Worm (Caenorhabditis elegans) whole organism, L4 larva: ENCODE data around the gene Y38E10A.9.

Experiments used
- ZK546.5 ChIP-seq, 2 experiments: sonication (generic microtip); optimal IDR thresholded peaks; 2 replicates each; lab custom pipeline; 2017; ENCODE audit warnings: missing biosample characterization in 2 of 2, missing genetic modification characterization in 2 of 2
- attf-4 ChIP-seq: sonication (generic microtip); optimal IDR thresholded peaks from 3 replicates; lab custom pipeline; 2017; ENCODE audit warnings: missing biosample characterization, missing genetic modification characterization
- egl-43 ChIP-seq: fragments of 200-800 bp; sonication (Bioruptor generic); IDR thresholded peaks from 2 replicates; pipeline ENCODE4 v1.3.6; 2022; ENCODE audit warnings: missing genetic modification reagents, missing genetic modification characterization, missing compliant biosample characterization
- gei-8 ChIP-seq: fragments of 200-800 bp; sonication (Bioruptor generic); optimal IDR thresholded peaks from 2 replicates; lab custom pipeline; 2018; ENCODE audit warnings: mild to moderate bottlenecking, missing genetic modification characterization, missing compliant biosample characterization
- lsy-2 ChIP-seq, 2 experiments: fragments of 150-350 bp in 1 of 2; sonication (generic microtip) in 1 of 2; optimal IDR thresholded peaks; 2 replicates each; lab custom pipeline; 2014 to 2017; ENCODE audit warnings: missing biosample characterization in 2 of 2, missing genetic modification characterization in 2 of 2
- madf-9 ChIP-seq: fragments of 200-800 bp; sonication (Bioruptor generic); conservative IDR thresholded peaks from 2 replicates; pipeline ENCODE4 v1.3.6; 2022; ENCODE audit warnings: missing genetic modification reagents, missing genetic modification characterization, missing compliant biosample characterization
- mep-1 ChIP-seq: fragments of 150-350 bp; sonication (generic microtip); optimal IDR thresholded peaks from 3 replicates; lab custom pipeline; 2014; ENCODE audit warnings: missing biosample characterization, missing genetic modification characterization
- ztf-11 ChIP-seq: fragments of 150-350 bp; optimal IDR thresholded peaks from 2 replicates; lab custom pipeline; 2014; ENCODE audit warnings: missing biosample characterization, missing genetic modification characterization

ce11 chrII:12634749-12635318 lies 26.1 kb downstream of the Y38E10A.9 start, which contains the start of gene Y38E10A.17:
- TF ChIP-seq egl-43: no peak
- no peak for TF ChIP-seq mep-1 (tag; lab: Kevin White, UChicago)
- TF ChIP-seq attf-4 (tag; lab: Kevin White, UChicago): no peak
- no peak for TF ChIP-seq ztf-11 (tag; lab: Kevin White, UChicago)
- no peak for TF ChIP-seq ZK546.5 (tag; optimal IDR thresholded peaks at IDR 0.05; lab: Kevin White, UChicago)
- no peak for TF ChIP-seq gei-8 (GFP tag; lab: Kevin White, UChicago)
- no peak for TF ChIP-seq lsy-2 (tag; optimal IDR thresholded peaks at IDR 0.05; lab: Kevin White, UChicago)
- TF ChIP-seq madf-9 (GFP tag; lab: Robert Waterston, UW): no peak
